Worm (Caenorhabditis elegans) whole organism, L1 larva: ENCODE results near the gene cth-1.

Experiments used
- aha-1 ChIP-seq: fragments of 150-350 bp; optimal IDR thresholded peaks from 2 replicates; lab custom pipeline; 2014; ENCODE audit warnings: missing biosample characterization, missing genetic modification characterization
- aly-2 ChIP-seq: fragments of 150-350 bp; optimal IDR thresholded peaks from 2 replicates; lab custom pipeline; 2014; ENCODE audit warnings: missing biosample characterization, missing genetic modification characterization
- ama-1 ChIP-seq: fragments of 150-350 bp; optimal IDR thresholded peaks from 2 replicates; lab custom pipeline; 2014
- ceh-8 ChIP-seq: fragments of 200-800 bp; sonication (Bioruptor generic); optimal IDR thresholded peaks from 2 replicates; lab custom pipeline; 2018; ENCODE audit warnings: mild to moderate bottlenecking, missing genetic modification characterization, moderate library complexity, missing compliant biosample characterization
- elt-2 ChIP-seq: sonication (generic microtip); optimal IDR thresholded peaks from 2 replicates; lab custom pipeline; 2016; ENCODE audit warnings: missing genetic modification characterization, mild to moderate bottlenecking, inconsistent platforms, missing compliant biosample characterization, missing genetic modification reagents
- elt-3 ChIP-seq, 6 experiments: fragments of 150-350 bp in 1 of 6; sonication (generic microtip); optimal IDR thresholded peaks; 2 replicates each; lab custom pipeline; 2017 to 2018; ENCODE audit warnings: missing biosample characterization in 6 of 6, missing genetic modification characterization in 6 of 6, inconsistent platforms in 1 of 6
- hpl-2 ChIP-seq: fragments of 150-350 bp; optimal IDR thresholded peaks from 2 replicates; lab custom pipeline; 2014; ENCODE audit warnings: missing biosample characterization, missing genetic modification reagents, missing genetic modification characterization
- mef-2 ChIP-seq: fragments of 150-350 bp; optimal IDR thresholded peaks from 2 replicates; lab custom pipeline; 2014; ENCODE audit warnings: missing biosample characterization, missing genetic modification characterization
- nhr-12 ChIP-seq: sonication (generic microtip); optimal IDR thresholded peaks from 2 replicates; lab custom pipeline; 2017; ENCODE audit warnings: missing biosample characterization, missing genetic modification characterization
- nhr-28 ChIP-seq: fragments of 150-350 bp; optimal IDR thresholded peaks from 2 replicates; lab custom pipeline; 2014; ENCODE audit warnings: missing biosample characterization, missing genetic modification characterization
- tbx-2 ChIP-seq: sonication (generic microtip); optimal IDR thresholded peaks from 2 replicates; lab custom pipeline; 2016; ENCODE audit warnings: missing genetic modification characterization, missing compliant biosample characterization
- xbp-1 ChIP-seq: sonication (generic microtip); optimal IDR thresholded peaks from 2 replicates; lab custom pipeline; 2016; ENCODE audit warnings: missing genetic modification characterization, missing compliant biosample characterization
- zag-1 ChIP-seq: fragments of 150-350 bp; optimal IDR thresholded peaks from 2 replicates; lab custom pipeline; 2014; ENCODE audit warnings: missing biosample characterization, missing genetic modification characterization

- TF ChIP-seq tbx-2 (tag; lab: Kevin White, UChicago) (no peak), hpl-2 (GFP tag; lab: Kevin White, UChicago) (no peak), nhr-12 (tag; lab: Kevin White, UChicago) (no peak), elt-2 (peak; percentile 20), aha-1 (tag; lab: Kevin White, UChicago) (no peak), nhr-28 (tag; lab: Kevin White, UChicago) (no peak), ceh-8 (GFP tag; lab: Kevin White, UChicago) (no peak), zag-1 (tag; lab: Kevin White, UChicago) (no peak), mef-2 (tag; lab: Kevin White, UChicago) (no peak), aly-2 (no peak), ama-1 (lab: Kevin White, UChicago) (no peak), xbp-1 (tag; lab: Kevin White, UChicago) (no peak), elt-3 (tag; optimal IDR thresholded peaks at IDR 0.05; lab: Kevin White, UChicago) (no peak)
Measured at ce11 chrV:16129116-16129515, 28.6 kb downstream of the cth-1 start.
